Worm (Caenorhabditis elegans) whole organism, L4/young adult: Measurements from ENCODE around the gene cku-80.

ENCODE experiments used
- W03F9.2 ChIP-seq: fragments of 150-350 bp; optimal IDR thresholded peaks from 2 replicates; lab custom pipeline; 2014; ENCODE audit warnings: missing biosample characterization, missing genetic modification characterization
- dao-5 ChIP-seq: sonication (generic microtip); optimal IDR thresholded peaks from 2 replicates; lab custom pipeline; 2016; ENCODE audit warnings: missing genotype, missing genetic modification characterization, moderate library complexity, missing compliant biosample characterization
- him-1 ChIP-seq: sonication (generic microtip); optimal IDR thresholded peaks from 2 replicates; lab custom pipeline; 2016; ENCODE audit warnings: missing genotype, missing genetic modification reagents, missing genetic modification characterization, missing compliant biosample characterization

- no peak for TF ChIP-seq dao-5 (tag; lab: Kevin White, UChicago)
- TF ChIP-seq him-1 = no peak
- TF ChIP-seq W03F9.2 (tag; lab: Kevin White, UChicago) = no peak
These were observed 31.2 kb downstream of the cku-80 start for ce11 chrIII:4450773-4451423.
